Fruit fly (Drosophila melanogaster) whole organism, larva: Measurements from ENCODE around the gene CG43120.
A peak's percentile ranks its signal among the peaks of the same experiment; 100 is the strongest.

Experiments used
- noc ChIP-seq: fragments of 200-800 bp; sonication (Bioruptor generic); optimal IDR thresholded peaks from 3 replicates; lab custom pipeline; 2019; ENCODE audit warnings: missing biosample characterization, mild to moderate bottlenecking, missing genetic modification characterization, moderate library complexity

CG43120 gene

dm6 chr3L:14364701-14365100, 17.0 kb upstream of the CG43120 start:
- TF ChIP-seq noc: no peak

- no peak for TF ChIP-seq noc
Observed at dm6 chr3L:14365440-14365839, 16.3 kb upstream of the CG43120 start.

- no peak for TF ChIP-seq noc
Observed at dm6 chr3L:14366124-14366523, 15.6 kb upstream of the CG43120 start.

dm6 chr3L:14369607-14370006, 12.1 kb upstream of the CG43120 start, which contains the start of gene CG13481:
Gene CG13481 (minus strand): TSS chr3L:14369707.
- TF ChIP-seq noc: no peak

- no peak for TF ChIP-seq noc
Observed at dm6 chr3L:14374499-14374898, 7.2 kb upstream of the CG43120 start.

dm6 chr3L:14375863-14376262, 5.8 kb upstream of the CG43120 start:
- no peak for TF ChIP-seq noc

- TF ChIP-seq noc: no peak
Observed at dm6 chr3L:14389242-14389641, 7.5 kb downstream of the CG43120 start.

dm6 chr3L:14397020-14397602, 15.4 kb downstream of the CG43120 start:
- TF ChIP-seq noc: no peak

- TF ChIP-seq noc: no peak
Observed at dm6 chr3L:14399873-14400272, 18.2 kb downstream of the CG43120 start.

- peak; percentile 16 for TF ChIP-seq noc
Observed at dm6 chr3L:14402632-14403031, 20.9 kb downstream of the CG43120 start, which contains the start of gene CG3868. Gene CG3868 (minus strand): TSS chr3L:14402725.

dm6 chr3L:14406613-14407012, 24.9 kb downstream of the CG43120 start:
- no peak for TF ChIP-seq noc

- TF ChIP-seq noc: no peak
Observed at dm6 chr3L:14408734-14409133, 27.0 kb downstream of the CG43120 start.

dm6 chr3L:14409419-14410145, 27.9 kb downstream of the CG43120 start, which contains the start of gene stwl:
Gene stwl (minus strand): TSS chr3L:14409939.
- TF ChIP-seq noc: no peak

dm6 chr3L:14410146-14410676, 28.5 kb downstream of the CG43120 start, which contains the start of gene CG3919:
Gene CG3919 (plus strand): TSS chr3L:14410626.
- peak; percentile 30 for TF ChIP-seq noc

- TF ChIP-seq noc: no peak
Observed at dm6 chr3L:14410892-14411291, 29.2 kb downstream of the CG43120 start.

dm6 chr3L:14420021-14420420, 38.3 kb downstream of the CG43120 start:
- no peak for TF ChIP-seq noc

- no peak for TF ChIP-seq noc
Observed at dm6 chr3L:14422135-14422534, 40.4 kb downstream of the CG43120 start.

- TF ChIP-seq noc: no peak
Observed at dm6 chr3L:14423638-14424037, 41.9 kb downstream of the CG43120 start.
